Worm (Caenorhabditis elegans) whole organism, L4 larva: ENCODE data around the gene lgmn-1.

Experiments used
- D1046.2 ChIP-seq: fragments of 200-800 bp; sonication (Bioruptor generic); IDR thresholded peaks from 2 replicates; pipeline ENCODE4 v1.3.6; 2022; ENCODE audit warnings: missing genetic modification characterization, missing compliant biosample characterization
- F10B5.3 ChIP-seq: sonication (generic microtip); optimal IDR thresholded peaks from 2 replicates; lab custom pipeline; 2016; ENCODE audit warnings: mild to moderate bottlenecking, missing genetic modification characterization, missing compliant biosample characterization
- F44E2.7 ChIP-seq: fragments of 200-800 bp; sonication (Bioruptor generic); IDR thresholded peaks from 2 replicates; pipeline ENCODE4 v2.1.2; 2022; ENCODE audit warnings: missing genetic modification characterization, missing compliant biosample characterization
- T26A8.4 ChIP-seq: fragments of 200-800 bp; sonication (Bioruptor generic); IDR thresholded peaks from 2 replicates; pipeline ENCODE4 v1.3.6; 2022; ENCODE audit warnings: missing genetic modification characterization, missing compliant biosample characterization
- ZK337.2 ChIP-seq: fragments of 200-800 bp; sonication (Bioruptor generic); IDR thresholded peaks from 2 replicates; pipeline ENCODE4 v1.3.6; 2022; ENCODE audit warnings: missing genetic modification reagents, missing genetic modification characterization, missing compliant biosample characterization
- ZK546.5 ChIP-seq, 2 experiments: sonication (generic microtip); optimal IDR thresholded peaks; 2 replicates each; lab custom pipeline; 2017; ENCODE audit warnings: missing biosample characterization in 2 of 2, missing genetic modification characterization in 2 of 2
- aha-1 ChIP-seq: fragments of 150-350 bp; peaks from one replicate; lab custom pipeline; 2014; ENCODE audit warnings: missing biosample characterization, missing genetic modification characterization
- ama-1 ChIP-seq: fragments of 150-350 bp; optimal IDR thresholded peaks from 2 replicates; lab custom pipeline; 2014; ENCODE audit warnings: inconsistent platforms, mixed read lengths
- arid-1 ChIP-seq: fragments of 200-800 bp; sonication (Bioruptor generic); conservative IDR thresholded peaks from 2 replicates; pipeline ENCODE4 v1.3.6; 2022; ENCODE audit warnings: missing genetic modification reagents, missing genetic modification characterization, missing compliant biosample characterization
- cey-2 ChIP-seq: sonication (generic microtip); optimal IDR thresholded peaks from 3 replicates; lab custom pipeline; 2017; ENCODE audit warnings: missing genetic modification characterization, mild to moderate bottlenecking, missing compliant biosample characterization, antibody characterized with exemption, borderline replicate concordance; ENCODE audit not compliant: insufficient read depth
- ctbp-1 ChIP-seq: fragments of 200-800 bp; sonication (Bioruptor generic); IDR thresholded peaks from 2 replicates; pipeline ENCODE4 v1.3.6; 2022; ENCODE audit warnings: missing genetic modification reagents, missing genetic modification characterization, missing compliant biosample characterization
- daf-19 ChIP-seq: fragments of 200-800 bp; sonication (Bioruptor generic); conservative IDR thresholded peaks from 2 replicates; pipeline ENCODE4 v1.3.6; 2022; ENCODE audit warnings: missing genetic modification characterization, missing compliant biosample characterization
- daf-8 ChIP-seq: fragments of 200-800 bp; sonication (Bioruptor generic); IDR thresholded peaks from 2 replicates; pipeline ENCODE4 v1.3.6; 2022; ENCODE audit warnings: missing genetic modification characterization, missing compliant biosample characterization
- dmd-9 ChIP-seq: fragments of 200-800 bp; sonication (Bioruptor generic); IDR thresholded peaks from 2 replicates; pipeline ENCODE4 v1.3.6; 2022; ENCODE audit warnings: missing genetic modification reagents, missing genetic modification characterization, missing compliant biosample characterization
- dve-1 ChIP-seq: sonication (generic microtip); optimal IDR thresholded peaks from 2 replicates; lab custom pipeline; 2017; ENCODE audit warnings: antibody characterized with exemption, mild to moderate bottlenecking, missing genetic modification characterization, missing compliant biosample characterization; ENCODE audit not compliant: insufficient read depth
- egl-43 ChIP-seq: fragments of 200-800 bp; sonication (Bioruptor generic); IDR thresholded peaks from 2 replicates; pipeline ENCODE4 v1.3.6; 2022; ENCODE audit warnings: missing genetic modification reagents, missing genetic modification characterization, missing compliant biosample characterization
- fkh-10 ChIP-seq: fragments of 150-350 bp; optimal IDR thresholded peaks from 2 replicates; lab custom pipeline; 2014; ENCODE audit warnings: missing biosample characterization, missing genetic modification reagents, missing genetic modification characterization
- gei-8 ChIP-seq: fragments of 200-800 bp; sonication (Bioruptor generic); optimal IDR thresholded peaks from 2 replicates; lab custom pipeline; 2018; ENCODE audit warnings: mild to moderate bottlenecking, missing genetic modification characterization, missing compliant biosample characterization
- hif-1 ChIP-seq, 2 experiments: sonication (generic microtip); optimal IDR thresholded peaks; 2 replicates each; lab custom pipeline; 2016 to 2017; ENCODE audit warnings: missing compliant biosample characterization in 2 of 2, missing genetic modification characterization in 2 of 2, missing genetic modification reagents in 2 of 2, missing genotype in 2 of 2, mild to moderate bottlenecking in 1 of 2
- hlh-11 ChIP-seq: fragments of 200-800 bp; sonication (Bioruptor generic); optimal IDR thresholded peaks from 2 replicates; lab custom pipeline; 2018; ENCODE audit warnings: mild to moderate bottlenecking, missing genetic modification characterization, missing compliant biosample characterization
- hlh-30 ChIP-seq: sonication (generic microtip); optimal IDR thresholded peaks from 2 replicates; lab custom pipeline; 2017; ENCODE audit warnings: antibody characterized with exemption, mild to moderate bottlenecking, missing genetic modification characterization, missing compliant biosample characterization; ENCODE audit not compliant: insufficient read depth
- lin-15B ChIP-seq: fragments of 150-350 bp; sonication (generic microtip); optimal IDR thresholded peaks from 3 replicates; lab custom pipeline; 2014; ENCODE audit warnings: missing biosample characterization, missing genetic modification characterization
- lin-38 ChIP-seq: fragments of 200-800 bp; sonication (Bioruptor generic); IDR thresholded peaks from 2 replicates; pipeline ENCODE4 v1.3.6; 2022; ENCODE audit warnings: missing genetic modification reagents, missing genetic modification characterization, missing compliant biosample characterization
- madf-5 ChIP-seq, 2 experiments: fragments of 200-800 bp; sonication (Bioruptor generic); IDR thresholded peaks; 2 replicates each; pipeline ENCODE4 v1.3.6; 2022; ENCODE audit warnings: missing compliant biosample characterization in 2 of 2, missing genetic modification characterization in 2 of 2
- mdl-1 ChIP-seq, 2 experiments: fragments of 150-350 bp in 1 of 2; sonication (generic microtip) in 1 of 2; optimal IDR thresholded peaks; 2 replicates each; lab custom pipeline; 2014 to 2017; ENCODE audit warnings: missing biosample characterization in 2 of 2, missing genetic modification characterization in 2 of 2
- mdt-29 ChIP-seq: fragments of 200-800 bp; sonication (Bioruptor generic); IDR thresholded peaks from 2 replicates; pipeline ENCODE4 v1.3.6; 2022; ENCODE audit warnings: missing genetic modification reagents, missing genetic modification characterization, missing compliant biosample characterization
- mep-1 ChIP-seq: fragments of 150-350 bp; sonication (generic microtip); optimal IDR thresholded peaks from 3 replicates; lab custom pipeline; 2014; ENCODE audit warnings: missing biosample characterization, missing genetic modification characterization
- mxl-2 ChIP-seq: fragments of 200-800 bp; sonication (Bioruptor generic); conservative IDR thresholded peaks from 2 replicates; pipeline ENCODE4 v1.3.6; 2022; ENCODE audit warnings: missing genetic modification reagents, missing genetic modification characterization, missing compliant biosample characterization
- mxl-3 ChIP-seq: fragments of 200-800 bp; sonication (Bioruptor generic); optimal IDR thresholded peaks from 2 replicates; lab custom pipeline; 2018; ENCODE audit warnings: mild to moderate bottlenecking, missing genetic modification characterization, missing compliant biosample characterization
- nhr-10 ChIP-seq: fragments of 150-350 bp; optimal IDR thresholded peaks from 2 replicates; lab custom pipeline; 2014; ENCODE audit warnings: missing biosample characterization, missing genetic modification characterization
- nhr-102 ChIP-seq: sonication (generic microtip); optimal IDR thresholded peaks from 2 replicates; lab custom pipeline; 2016; ENCODE audit warnings: mild to moderate bottlenecking, missing genetic modification characterization, moderate library complexity, missing compliant biosample characterization
- nhr-25 ChIP-seq: sonication (generic microtip); optimal IDR thresholded peaks from 2 replicates; lab custom pipeline; 2017; ENCODE audit warnings: missing genetic modification characterization, mild to moderate bottlenecking, missing compliant biosample characterization, antibody characterized with exemption, moderate library complexity, borderline replicate concordance; ENCODE audit not compliant: insufficient read depth
- nhr-28 ChIP-seq: fragments of 150-350 bp; optimal IDR thresholded peaks from 2 replicates; lab custom pipeline; 2014; ENCODE audit warnings: missing biosample characterization, missing genetic modification characterization
- nhr-42 ChIP-seq: fragments of 200-800 bp; sonication (Bioruptor generic); IDR thresholded peaks from 2 replicates; pipeline ENCODE4 v1.3.6; 2022; ENCODE audit warnings: missing genetic modification characterization, missing compliant biosample characterization
- nhr-6 ChIP-seq: fragments of 150-350 bp; optimal IDR thresholded peaks from 2 replicates; lab custom pipeline; 2014; ENCODE audit warnings: missing biosample characterization, missing genetic modification characterization
- nhr-77 ChIP-seq: fragments of 150-350 bp; optimal IDR thresholded peaks from 2 replicates; lab custom pipeline; 2014; ENCODE audit warnings: missing biosample characterization, missing genetic modification characterization
- sdz-12 ChIP-seq: fragments of 200-800 bp; sonication (Bioruptor generic); optimal IDR thresholded peaks from 2 replicates; lab custom pipeline; 2018; ENCODE audit warnings: mild to moderate bottlenecking, missing genetic modification characterization, missing compliant biosample characterization
- set-16 ChIP-seq: fragments of 200-800 bp; sonication (Bioruptor generic); IDR thresholded peaks from 2 replicates; pipeline ENCODE4 v1.3.6; 2022; ENCODE audit warnings: missing genetic modification reagents, missing genetic modification characterization, missing compliant biosample characterization
- skn-1 ChIP-seq: fragments of 150-350 bp; optimal IDR thresholded peaks from 2 replicates; lab custom pipeline; 2014; ENCODE audit warnings: missing biosample characterization, missing genetic modification characterization
- spr-3 ChIP-seq: fragments of 200-800 bp; sonication (Bioruptor generic); optimal IDR thresholded peaks from 2 replicates; lab custom pipeline; 2018; ENCODE audit warnings: mild to moderate bottlenecking, missing genetic modification characterization, missing compliant biosample characterization
- unc-62 ChIP-seq, 3 experiments: fragments of 150-350 bp in 1 of 3; sonication (generic microtip); optimal IDR thresholded peaks in 2 of 3; peaks in 1 of 3; 1 replicate in 1 of 3; 2 replicates in 2 of 3; lab custom pipeline; 2014 to 2017; ENCODE audit warnings: missing biosample characterization in 3 of 3, missing genetic modification characterization in 3 of 3, missing genetic modification reagents in 3 of 3, missing genotype in 1 of 3
- zfp-3 ChIP-seq: fragments of 200-800 bp; sonication (Bioruptor generic); conservative IDR thresholded peaks from 2 replicates; pipeline ENCODE4 v1.3.6; 2022; ENCODE audit warnings: missing genetic modification reagents, missing genetic modification characterization, missing compliant biosample characterization
- zip-2 ChIP-seq: fragments of 150-350 bp; optimal IDR thresholded peaks from 2 replicates; lab custom pipeline; 2014; ENCODE audit warnings: missing biosample characterization, missing genetic modification characterization
- ztf-11 ChIP-seq: fragments of 150-350 bp; optimal IDR thresholded peaks from 2 replicates; lab custom pipeline; 2014; ENCODE audit warnings: missing biosample characterization, missing genetic modification characterization

Gene lgmn-1

ce11 chrV:12542683-12543319 is 29.9 kb downstream of the lgmn-1 start (continued):
- TF ChIP-seq mdt-29 (GFP tag; lab: Robert Waterston, UW): no peak
- no peak for TF ChIP-seq T26A8.4 (GFP tag; lab: Robert Waterston, UW)
- TF ChIP-seq arid-1 (GFP tag; lab: Robert Waterston, UW): no peak
- TF ChIP-seq sdz-12 (GFP tag; lab: Kevin White, UChicago): no peak
- peak; percentile 17 for TF ChIP-seq nhr-28 (tag; lab: Kevin White, UChicago)
- TF ChIP-seq F44E2.7 (GFP tag; lab: Robert Waterston, UW): no peak
- no peak for TF ChIP-seq gei-8 (GFP tag; lab: Kevin White, UChicago)
- no peak for TF ChIP-seq dmd-9 (GFP tag; lab: Robert Waterston, UW)
- TF ChIP-seq ZK337.2: no peak
- TF ChIP-seq cey-2: no peak
- peak in 1 of 2 experiments; percentile 99 for TF ChIP-seq unc-62 (GFP tag; optimal IDR thresholded peaks at IDR 0.05 in 1 of 2; lab: Kevin White, UChicago)
- no peak for TF ChIP-seq unc-62 (tag; optimal IDR thresholded peaks at IDR 0.05; lab: Kevin White, UChicago)
- peak; percentile 71 for TF ChIP-seq nhr-10 (tag; lab: Kevin White, UChicago)
- peak; percentile 65 for TF ChIP-seq aha-1
- no peak for TF ChIP-seq madf-5 (GFP tag; IDR thresholded peaks at IDR 0.05; lab: Robert Waterston, UW)
- TF ChIP-seq mdl-1 (tag; optimal IDR thresholded peaks at IDR 0.05; lab: Kevin White, UChicago): peak in 1 of 2 experiments; percentile 38
- TF ChIP-seq set-16 (GFP tag; lab: Robert Waterston, UW): no peak
- TF ChIP-seq hif-1 (tag; optimal IDR thresholded peaks at IDR 0.05; lab: Kevin White, UChicago): no peak
- no peak for TF ChIP-seq ZK546.5 (tag; optimal IDR thresholded peaks at IDR 0.05; lab: Kevin White, UChicago)
- TF ChIP-seq ctbp-1 (GFP tag; lab: Robert Waterston, UW): no peak
- TF ChIP-seq ama-1: peak; percentile 53
- TF ChIP-seq D1046.2 (GFP tag; lab: Robert Waterston, UW): no peak
- no peak for TF ChIP-seq F10B5.3 (tag; lab: Kevin White, UChicago)
- TF ChIP-seq daf-19 (GFP tag; lab: Robert Waterston, UW): no peak
- no peak for TF ChIP-seq skn-1 (tag; lab: Kevin White, UChicago)
- TF ChIP-seq egl-43 (GFP tag; lab: Robert Waterston, UW): no peak
- TF ChIP-seq daf-8: no peak
- TF ChIP-seq nhr-42: no peak
- no peak for TF ChIP-seq zip-2 (tag; lab: Kevin White, UChicago)
- peak; percentile 32 for TF ChIP-seq hlh-30 (tag; lab: Kevin White, UChicago)
- no peak for TF ChIP-seq lin-15B
- TF ChIP-seq, all 104 proteins: peak for 13

DNA sequence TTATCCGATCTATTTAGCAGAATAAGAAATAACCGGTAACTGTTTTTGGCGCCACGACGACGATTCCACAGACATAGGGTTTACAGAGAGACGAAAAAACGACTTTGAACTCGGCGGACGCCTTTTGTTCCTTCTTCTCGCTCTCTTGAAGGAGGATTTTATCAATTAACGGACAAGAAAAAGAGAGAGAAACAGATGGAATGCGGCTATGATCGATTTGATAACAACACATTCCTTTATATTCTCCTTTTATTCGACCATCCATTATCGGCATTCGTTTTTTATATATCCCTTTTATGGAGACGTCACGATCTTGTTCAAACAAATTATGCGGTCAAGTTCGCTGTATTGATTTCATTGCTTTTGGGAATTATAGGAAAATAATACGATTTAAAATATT is 36.0 kb downstream of the lgmn-1 start:
- TF ChIP-seq ztf-11 (tag; lab: Kevin White, UChicago): no peak
- TF ChIP-seq nhr-77 (tag; lab: Kevin White, UChicago): peak; percentile 14
- TF ChIP-seq fkh-10 (GFP tag; lab: Kevin White, UChicago): no peak
- peak; percentile 4 for TF ChIP-seq nhr-6
- TF ChIP-seq mep-1 (tag; lab: Kevin White, UChicago): peak; percentile 14
- peak; percentile 87 for TF ChIP-seq ama-1
- no peak for TF ChIP-seq zip-2 (tag; lab: Kevin White, UChicago)
- no peak for TF ChIP-seq spr-3 (GFP tag; lab: Kevin White, UChicago)
- peak; percentile 34 for TF ChIP-seq nhr-25
- no peak for TF ChIP-seq lin-38
- peak; percentile 11 for TF ChIP-seq mxl-3
- TF ChIP-seq mdl-1 (tag; optimal IDR thresholded peaks at IDR 0.05; lab: Kevin White, UChicago): peak in 1 of 2 experiments; percentile 51
- TF ChIP-seq nhr-28 (tag; lab: Kevin White, UChicago): peak; percentile 55
- no peak for TF ChIP-seq mxl-2 (GFP tag; lab: Robert Waterston, UW)
- peak; percentile 46 for TF ChIP-seq hlh-11
- peak; percentile 93 for TF ChIP-seq aha-1
- no peak for TF ChIP-seq dve-1 (tag; lab: Kevin White, UChicago)
- TF ChIP-seq nhr-102 (tag; lab: Kevin White, UChicago): peak; percentile 54
- TF ChIP-seq zfp-3 (GFP tag; lab: Robert Waterston, UW): peak; percentile 74; the same call in 1 of the 2 replicates
- peak; percentile 90 for TF ChIP-seq T26A8.4 (GFP tag; lab: Robert Waterston, UW)
- TF ChIP-seq, all 104 proteins: peak for 13
